Worm (Caenorhabditis elegans) whole organism, L1 larva: ENCODE data around the gene maph-1.3.

Experiments
- C16A3.4 ChIP-seq: fragments of 150-350 bp; optimal IDR thresholded peaks from 2 replicates; lab custom pipeline; 2014; ENCODE audit warnings: missing biosample characterization, missing genetic modification characterization
- F16B12.6 ChIP-seq: fragments of 150-350 bp; optimal IDR thresholded peaks from 2 replicates; lab custom pipeline; 2014; ENCODE audit warnings: missing biosample characterization, missing genetic modification characterization
- alr-1 ChIP-seq: fragments of 200-800 bp; sonication (Bioruptor generic); optimal IDR thresholded peaks from 2 replicates; lab custom pipeline; 2018; ENCODE audit warnings: borderline replicate concordance, mild to moderate bottlenecking, missing genetic modification characterization, missing compliant biosample characterization
- ama-1 ChIP-seq: fragments of 150-350 bp; optimal IDR thresholded peaks from 2 replicates; lab custom pipeline; 2014
- blmp-1 ChIP-seq: fragments of 150-350 bp; optimal IDR thresholded peaks from 2 replicates; lab custom pipeline; 2014; ENCODE audit warnings: missing biosample characterization, missing genetic modification characterization
- ceh-82 ChIP-seq, 3 experiments: fragments of 150-350 bp in 1 of 3; sonication (generic microtip) in 2 of 3; optimal IDR thresholded peaks; 2 replicates each; lab custom pipeline; 2014 to 2017; ENCODE audit warnings: missing biosample characterization in 3 of 3, missing genetic modification characterization in 3 of 3
- ceh-90 ChIP-seq: sonication (generic microtip); optimal IDR thresholded peaks from 2 replicates; lab custom pipeline; 2016; ENCODE audit warnings: missing genetic modification characterization, missing compliant biosample characterization
- ces-1 ChIP-seq: fragments of 150-350 bp; optimal IDR thresholded peaks from 2 replicates; lab custom pipeline; 2014; ENCODE audit warnings: missing biosample characterization, missing genetic modification reagents, missing genetic modification characterization
- efl-1 ChIP-seq, 4 experiments: fragments of 150-350 bp; optimal IDR thresholded peaks in 3 of 4; peaks in 1 of 4; 1 replicate in 1 of 4; 2 replicates in 3 of 4; lab custom pipeline; 2014; ENCODE audit warnings: missing biosample characterization in 2 of 4, missing genetic modification characterization in 2 of 4, missing genetic modification reagents in 2 of 4
- egl-13 ChIP-seq: sonication (generic microtip); optimal IDR thresholded peaks from 2 replicates; lab custom pipeline; 2016; ENCODE audit warnings: missing genotype, missing genetic modification reagents, missing genetic modification characterization, missing compliant biosample characterization
- elt-2 ChIP-seq: sonication (generic microtip); optimal IDR thresholded peaks from 2 replicates; lab custom pipeline; 2016; ENCODE audit warnings: missing genetic modification characterization, mild to moderate bottlenecking, inconsistent platforms, missing compliant biosample characterization, missing genetic modification reagents
- fkh-10 ChIP-seq: sonication (generic microtip); optimal IDR thresholded peaks from 2 replicates; lab custom pipeline; 2017; ENCODE audit warnings: missing biosample characterization, missing genetic modification reagents, missing genetic modification characterization
- fkh-8 ChIP-seq: sonication (generic microtip); optimal IDR thresholded peaks from 2 replicates; lab custom pipeline; 2016; ENCODE audit warnings: mild to moderate bottlenecking, missing genetic modification characterization, missing compliant biosample characterization
- hlh-17 ChIP-seq: fragments of 200-800 bp; sonication (Bioruptor generic); optimal IDR thresholded peaks from 2 replicates; lab custom pipeline; 2018; ENCODE audit warnings: missing genetic modification characterization, mild to moderate bottlenecking, missing compliant biosample characterization, moderate library complexity, borderline replicate concordance
- hlh-4 ChIP-seq: sonication (generic microtip); optimal IDR thresholded peaks from 2 replicates; lab custom pipeline; 2016; ENCODE audit warnings: mild to moderate bottlenecking, missing genetic modification characterization, missing compliant biosample characterization
- irx-1 ChIP-seq: sonication (generic microtip); optimal IDR thresholded peaks from 2 replicates; lab custom pipeline; 2016; ENCODE audit warnings: missing genetic modification characterization, missing compliant biosample characterization
- isw-1 ChIP-seq: fragments of 200-800 bp; sonication (Bioruptor generic); IDR thresholded peaks from 2 replicates; pipeline ENCODE4 v1.3.6; 2022; ENCODE audit warnings: missing genetic modification characterization, missing compliant biosample characterization
- jun-1 ChIP-seq: fragments of 150-350 bp; optimal IDR thresholded peaks from 2 replicates; lab custom pipeline; 2014; ENCODE audit warnings: missing biosample characterization, missing genetic modification reagents, missing genetic modification characterization
- lin-14 ChIP-seq: fragments of 200-800 bp; sonication (Bioruptor generic); optimal IDR thresholded peaks from 2 replicates; lab custom pipeline; 2018; ENCODE audit warnings: mild to moderate bottlenecking, missing genetic modification characterization, moderate library complexity, missing compliant biosample characterization
- lin-15B ChIP-seq: fragments of 150-350 bp; sonication (generic microtip); optimal IDR thresholded peaks from 3 replicates; lab custom pipeline; 2014; ENCODE audit warnings: missing biosample characterization, missing genetic modification characterization
- lir-3 ChIP-seq: sonication (generic microtip); optimal IDR thresholded peaks from 2 replicates; lab custom pipeline; 2016; ENCODE audit warnings: mild to moderate bottlenecking, missing genetic modification characterization, moderate library complexity, missing compliant biosample characterization; ENCODE audit not compliant: poor library complexity
- lsy-2 ChIP-seq, 2 experiments: fragments of 150-350 bp; optimal IDR thresholded peaks; 2 replicates each; lab custom pipeline; 2014; ENCODE audit warnings: missing biosample characterization in 2 of 2, missing genetic modification characterization in 2 of 2
- mef-2 ChIP-seq: fragments of 150-350 bp; optimal IDR thresholded peaks from 2 replicates; lab custom pipeline; 2014; ENCODE audit warnings: missing biosample characterization, missing genetic modification characterization
- mep-1 ChIP-seq: fragments of 150-350 bp; optimal IDR thresholded peaks from 2 replicates; lab custom pipeline; 2014; ENCODE audit warnings: missing biosample characterization, missing genetic modification characterization
- nhr-12 ChIP-seq: sonication (generic microtip); optimal IDR thresholded peaks from 2 replicates; lab custom pipeline; 2017; ENCODE audit warnings: missing biosample characterization, missing genetic modification characterization
- nhr-19 ChIP-seq: fragments of 200-800 bp; sonication (Bioruptor generic); conservative IDR thresholded peaks from 2 replicates; pipeline ENCODE4 v1.3.6; 2022; ENCODE audit warnings: missing genetic modification characterization, missing compliant biosample characterization
- nhr-237 ChIP-seq: fragments of 150-350 bp; optimal IDR thresholded peaks from 2 replicates; lab custom pipeline; 2014; ENCODE audit warnings: missing biosample characterization, missing genetic modification characterization
- nhr-28 ChIP-seq: fragments of 150-350 bp; optimal IDR thresholded peaks from 2 replicates; lab custom pipeline; 2014; ENCODE audit warnings: missing biosample characterization, missing genetic modification characterization
- nhr-47 ChIP-seq: sonication (generic microtip); optimal IDR thresholded peaks from 2 replicates; lab custom pipeline; 2016; ENCODE audit warnings: mild to moderate bottlenecking, missing genetic modification characterization, moderate library complexity, missing compliant biosample characterization
- nhr-71 ChIP-seq: sonication (generic microtip); optimal IDR thresholded peaks from 2 replicates; lab custom pipeline; 2016; ENCODE audit warnings: mild to moderate bottlenecking, missing genetic modification characterization, moderate library complexity, missing compliant biosample characterization
- nhr-77 ChIP-seq: fragments of 150-350 bp; optimal IDR thresholded peaks from 2 replicates; lab custom pipeline; 2014; ENCODE audit warnings: missing biosample characterization, missing genetic modification characterization
- nhr-84 ChIP-seq: sonication (generic microtip); optimal IDR thresholded peaks from 2 replicates; lab custom pipeline; 2017; ENCODE audit warnings: missing biosample characterization, missing genetic modification characterization
- nhr-85 ChIP-seq: sonication (generic microtip); peaks from one replicate; lab custom pipeline; 2016; ENCODE audit warnings: missing genetic modification characterization, inconsistent platforms, missing compliant biosample characterization
- nhr-90 ChIP-seq: sonication (generic microtip); optimal IDR thresholded peaks from 2 replicates; lab custom pipeline; 2016; ENCODE audit warnings: mild to moderate bottlenecking, missing genetic modification characterization, missing compliant biosample characterization; ENCODE audit not compliant: poor library complexity
- pqm-1 ChIP-seq: sonication (generic microtip); optimal IDR thresholded peaks from 3 replicates; lab custom pipeline; 2017; ENCODE audit warnings: missing biosample characterization, missing genetic modification characterization
- rnt-1 ChIP-seq: sonication (generic microtip); optimal IDR thresholded peaks from 2 replicates; lab custom pipeline; 2016; ENCODE audit warnings: mild to moderate bottlenecking, missing genetic modification characterization, moderate library complexity, missing compliant biosample characterization
- skn-1 ChIP-seq: fragments of 150-350 bp; optimal IDR thresholded peaks from 2 replicates; lab custom pipeline; 2014; ENCODE audit warnings: missing biosample characterization, missing genetic modification characterization
- snpc-4 ChIP-seq: fragments of 150-350 bp; optimal IDR thresholded peaks from 2 replicates; lab custom pipeline; 2014; ENCODE audit warnings: missing biosample characterization, missing genetic modification characterization
- snu-23 ChIP-seq: sonication (generic microtip); optimal IDR thresholded peaks from 2 replicates; lab custom pipeline; 2016; ENCODE audit warnings: missing genetic modification characterization, missing compliant biosample characterization
- sox-4 ChIP-seq: sonication (generic microtip); optimal IDR thresholded peaks from 2 replicates; lab custom pipeline; 2016; ENCODE audit warnings: missing genetic modification characterization, missing compliant biosample characterization
- sup-37 ChIP-seq: fragments of 200-800 bp; sonication (Bioruptor generic); optimal IDR thresholded peaks from 2 replicates; lab custom pipeline; 2018; ENCODE audit warnings: mild to moderate bottlenecking, missing genetic modification characterization, missing compliant biosample characterization
- tbx-2 ChIP-seq: sonication (generic microtip); optimal IDR thresholded peaks from 2 replicates; lab custom pipeline; 2016; ENCODE audit warnings: missing genetic modification characterization, missing compliant biosample characterization
- tlp-1 ChIP-seq: fragments of 150-350 bp; optimal IDR thresholded peaks from 2 replicates; lab custom pipeline; 2014; ENCODE audit warnings: missing biosample characterization, missing genetic modification characterization
- unc-86 ChIP-seq: sonication (generic microtip); optimal IDR thresholded peaks from 2 replicates; lab custom pipeline; 2016; ENCODE audit warnings: missing genetic modification characterization, missing compliant biosample characterization
- unc-98 ChIP-seq: fragments of 200-800 bp; sonication (Bioruptor generic); IDR thresholded peaks from 2 replicates; pipeline ENCODE4 v1.3.6; 2022; ENCODE audit warnings: missing genetic modification characterization, missing compliant biosample characterization
- vab-15 ChIP-seq: sonication (generic microtip); optimal IDR thresholded peaks from 2 replicates; lab custom pipeline; 2017; ENCODE audit warnings: missing genotype, mild to moderate bottlenecking, missing genetic modification characterization, missing compliant biosample characterization
- xbp-1 ChIP-seq: sonication (generic microtip); optimal IDR thresholded peaks from 2 replicates; lab custom pipeline; 2016; ENCODE audit warnings: missing genetic modification characterization, missing compliant biosample characterization
- zag-1 ChIP-seq: fragments of 150-350 bp; optimal IDR thresholded peaks from 2 replicates; lab custom pipeline; 2014; ENCODE audit warnings: missing biosample characterization, missing genetic modification characterization
- ztf-11 ChIP-seq, 2 experiments: sonication (generic microtip); optimal IDR thresholded peaks; 2 replicates each; lab custom pipeline; 2016 to 2017; ENCODE audit warnings: missing genetic modification characterization in 2 of 2, missing biosample characterization in 1 of 2, missing compliant biosample characterization in 1 of 2

The maph-1.3 gene

ce11 chrIII:3875608-3876007 lies 30.9 kb downstream of the maph-1.3 start (continued):
- TF ChIP-seq ces-1 = no peak
- TF ChIP-seq nhr-12 (tag; lab: Kevin White, UChicago) = no peak
- peak; percentile 70 for TF ChIP-seq nhr-71 (tag; lab: Kevin White, UChicago)
- TF ChIP-seq xbp-1 (tag; lab: Kevin White, UChicago) = no peak
- TF ChIP-seq lin-14 (GFP tag; lab: Kevin White, UChicago) = peak; percentile 62
- TF ChIP-seq unc-86 = no peak
- TF ChIP-seq nhr-19 (GFP tag; lab: Robert Waterston, UW) = peak; percentile 69
- TF ChIP-seq tlp-1 (tag; lab: Kevin White, UChicago) = no peak
- TF ChIP-seq skn-1 (tag; lab: Kevin White, UChicago) = no peak
- TF ChIP-seq egl-13 (tag; lab: Kevin White, UChicago) = no peak
- TF ChIP-seq nhr-47 (tag; lab: Kevin White, UChicago) = peak; percentile 24
- no peak for TF ChIP-seq jun-1 (tag; lab: Kevin White, UChicago)
- TF ChIP-seq fkh-8 (tag; lab: Kevin White, UChicago) = no peak
- TF ChIP-seq snu-23 (GFP tag; lab: Kevin White, UChicago) = peak; percentile 66
- TF ChIP-seq ztf-11 (tag; optimal IDR thresholded peaks at IDR 0.05; lab: Kevin White, UChicago) = no peak
- no peak for TF ChIP-seq hlh-4 (tag; lab: Kevin White, UChicago)
- TF ChIP-seq mep-1 (tag; lab: Kevin White, UChicago) = peak; percentile 61
- no peak for TF ChIP-seq nhr-84 (tag; lab: Kevin White, UChicago)
- TF ChIP-seq lsy-2 (tag; optimal IDR thresholded peaks at IDR 0.05; lab: Kevin White, UChicago) = no peak
- TF ChIP-seq nhr-237 (tag; lab: Kevin White, UChicago) = no peak
- TF ChIP-seq sox-4 (tag; lab: Kevin White, UChicago) = no peak
- TF ChIP-seq mef-2 (tag; lab: Kevin White, UChicago) = no peak
- TF ChIP-seq snpc-4 = no peak
- no peak for TF ChIP-seq ama-1 (lab: Kevin White, UChicago)
- TF ChIP-seq alr-1 (tag; lab: Kevin White, UChicago) = no peak
- no peak for TF ChIP-seq rnt-1 (tag; lab: Kevin White, UChicago)
- no peak for TF ChIP-seq ceh-82 (tag; optimal IDR thresholded peaks at IDR 0.05; lab: Kevin White, UChicago)
- no peak for TF ChIP-seq irx-1 (tag; lab: Kevin White, UChicago)
- no peak for TF ChIP-seq vab-15
- TF ChIP-seq lin-15B = no peak
- no peak for TF ChIP-seq fkh-10 (GFP tag; lab: Kevin White, UChicago)
- TF ChIP-seq F16B12.6 (tag; lab: Kevin White, UChicago) = no peak
- no peak for TF ChIP-seq hlh-17
- no peak for TF ChIP-seq zag-1 (tag; lab: Kevin White, UChicago)
- no peak for TF ChIP-seq nhr-90 (tag; lab: Kevin White, UChicago)
- peak; percentile 56 for TF ChIP-seq tbx-2
- no peak for TF ChIP-seq nhr-77 (tag; lab: Kevin White, UChicago)
- TF ChIP-seq, all 84 proteins: peak for 18

ce11 chrIII:3876197-3876897 lies 31.7 kb downstream of the maph-1.3 start:
- TF ChIP-seq nhr-28 (tag; lab: Kevin White, UChicago) = no peak
- TF ChIP-seq isw-1 = no peak
- no peak for TF ChIP-seq snpc-4
- peak; percentile 36 for TF ChIP-seq nhr-85 (tag; lab: Kevin White, UChicago)
- TF ChIP-seq blmp-1 (tag; lab: Kevin White, UChicago) = peak; percentile 66
- TF ChIP-seq lin-15B = no peak
- TF ChIP-seq nhr-71 (tag; lab: Kevin White, UChicago) = peak; percentile 30
- no peak for TF ChIP-seq mef-2 (tag; lab: Kevin White, UChicago)
- no peak for TF ChIP-seq C16A3.4
- no peak for TF ChIP-seq nhr-47 (tag; lab: Kevin White, UChicago)
- TF ChIP-seq lir-3 (tag; lab: Kevin White, UChicago) = no peak
- TF ChIP-seq elt-2 (tag; lab: Kevin White, UChicago) = peak; percentile 52
- no peak for TF ChIP-seq nhr-77 (tag; lab: Kevin White, UChicago)
- no peak for TF ChIP-seq pqm-1 (tag; lab: Kevin White, UChicago)
- no peak for TF ChIP-seq lsy-2 (tag; optimal IDR thresholded peaks at IDR 0.05; lab: Kevin White, UChicago)
- TF ChIP-seq efl-1 (optimal IDR thresholded peaks at IDR 0.05; lab: Kevin White, UChicago) = no peak
- peak in 1 of 2 experiments; percentile 66 for TF ChIP-seq efl-1 (GFP tag; optimal IDR thresholded peaks at IDR 0.05 in 1 of 2; lab: Kevin White, UChicago)
- TF ChIP-seq ceh-90 (tag; lab: Kevin White, UChicago) = no peak
- peak; percentile 10 for TF ChIP-seq snu-23 (GFP tag; lab: Kevin White, UChicago)
- TF ChIP-seq unc-98 (GFP tag; lab: Robert Waterston, UW) = no peak
- no peak for TF ChIP-seq tlp-1 (tag; lab: Kevin White, UChicago)
- no peak for TF ChIP-seq sup-37 (GFP tag; lab: Kevin White, UChicago)
